Worm (Caenorhabditis elegans) whole organism, early embryonic: Measurements from ENCODE around the gene F22H10.6.

Source experiments
- B0310.2 ChIP-seq: sonication (generic microtip); optimal IDR thresholded peaks from 2 replicates; lab custom pipeline; 2016; ENCODE audit warnings: mild to moderate bottlenecking, missing genetic modification characterization, missing compliant biosample characterization
- F13C5.2 ChIP-seq: sonication (generic microtip); optimal IDR thresholded peaks from 2 replicates; lab custom pipeline; 2017; ENCODE audit warnings: mild to moderate bottlenecking, missing genetic modification characterization, inconsistent platforms, missing compliant biosample characterization
- aly-1 ChIP-seq: sonication (generic microtip); optimal IDR thresholded peaks from 2 replicates; lab custom pipeline; 2016; ENCODE audit warnings: missing genetic modification characterization, missing compliant biosample characterization
- ama-1 ChIP-seq: fragments of 150-350 bp; optimal IDR thresholded peaks from 2 replicates; lab custom pipeline; 2014
- ceh-13 ChIP-seq: fragments of 200-800 bp; sonication (Bioruptor generic); optimal IDR thresholded peaks from 2 replicates; lab custom pipeline; 2018; ENCODE audit warnings: mild to moderate bottlenecking, missing genetic modification characterization, missing compliant biosample characterization
- ceh-36 ChIP-seq: sonication (generic microtip); optimal IDR thresholded peaks from 2 replicates; lab custom pipeline; 2016; ENCODE audit warnings: missing genetic modification characterization, inconsistent platforms, missing compliant biosample characterization
- ets-7 ChIP-seq: sonication (generic microtip); optimal IDR thresholded peaks from 2 replicates; lab custom pipeline; 2016; ENCODE audit warnings: missing genotype, missing genetic modification characterization, missing compliant biosample characterization
- flt-1 ChIP-seq: fragments of 200-800 bp; sonication (Bioruptor generic); IDR thresholded peaks from 2 replicates; pipeline ENCODE4 v1.3.6; 2022; ENCODE audit warnings: missing genetic modification characterization, missing compliant biosample characterization
- hmbx-1 ChIP-seq: sonication (generic microtip); optimal IDR thresholded peaks from 2 replicates; lab custom pipeline; 2016; ENCODE audit warnings: mild to moderate bottlenecking, missing genetic modification characterization, missing compliant biosample characterization
- hmg-4 ChIP-seq: fragments of 200-800 bp; sonication (Bioruptor generic); optimal IDR thresholded peaks from 2 replicates; lab custom pipeline; 2018; ENCODE audit warnings: mild to moderate bottlenecking, missing genetic modification characterization, missing compliant biosample characterization
- hnd-1 ChIP-seq: sonication (generic microtip); optimal IDR thresholded peaks from 2 replicates; lab custom pipeline; 2016; ENCODE audit warnings: missing genetic modification characterization, missing compliant biosample characterization
- pes-1 ChIP-seq: fragments of 200-800 bp; sonication (Bioruptor generic); IDR thresholded peaks from 2 replicates; pipeline ENCODE4 v1.3.6; 2022; ENCODE audit warnings: missing genetic modification reagents, missing genetic modification characterization, missing compliant biosample characterization
- scrt-1 ChIP-seq: fragments of 200-800 bp; sonication (Bioruptor generic); IDR thresholded peaks from 2 replicates; pipeline ENCODE4 v1.3.6; 2022; ENCODE audit warnings: missing genetic modification characterization, missing compliant biosample characterization
- sea-1 ChIP-seq: fragments of 200-800 bp; sonication (Bioruptor generic); conservative IDR thresholded peaks from 2 replicates; pipeline ENCODE4 v1.3.6; 2022; ENCODE audit warnings: missing genetic modification characterization, missing compliant biosample characterization
- tbx-11 ChIP-seq: fragments of 200-800 bp; sonication (Bioruptor generic); IDR thresholded peaks from 2 replicates; pipeline ENCODE4 v1.3.6; 2022; ENCODE audit warnings: missing genetic modification characterization, missing compliant biosample characterization
- tbx-37 ChIP-seq: fragments of 200-800 bp; sonication (Bioruptor generic); conservative IDR thresholded peaks from 2 replicates; pipeline ENCODE4 v1.3.6; 2022; ENCODE audit warnings: missing genetic modification reagents, missing genetic modification characterization, missing compliant biosample characterization
- tra-4 ChIP-seq: sonication (generic microtip); optimal IDR thresholded peaks from 2 replicates; lab custom pipeline; 2017; ENCODE audit warnings: missing genetic modification characterization, missing compliant biosample characterization

F22H10.6 gene

DNA sequence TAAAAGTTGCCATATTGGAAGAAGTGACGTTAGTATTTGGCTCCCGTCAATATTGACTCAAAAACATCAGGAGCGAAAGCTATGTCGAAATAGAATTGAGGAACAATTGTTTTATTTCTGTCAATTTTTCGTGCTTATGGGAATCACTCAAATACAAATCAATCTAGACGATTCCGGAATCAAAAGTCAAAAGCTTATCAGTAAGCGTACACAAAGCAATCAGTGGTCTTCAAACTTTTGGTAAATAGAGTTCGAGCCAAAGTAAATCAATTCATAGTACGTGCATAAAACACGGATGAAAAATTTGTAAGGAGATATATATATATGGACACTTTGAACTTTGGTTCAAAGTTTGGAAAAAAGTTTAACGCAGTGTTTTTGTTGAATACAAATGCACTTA is 13.0 kb downstream of the F22H10.6 start:
- no peak for TF ChIP-seq hmg-4
- TF ChIP-seq pes-1 (GFP tag; lab: Robert Waterston, UW): no peak
- no peak for TF ChIP-seq ama-1 (lab: Kevin White, UChicago)
- no peak for TF ChIP-seq tbx-11 (GFP tag; lab: Robert Waterston, UW)
- no peak for TF ChIP-seq ceh-13 (GFP tag; lab: Kevin White, UChicago)
- TF ChIP-seq ceh-36 (tag; lab: Kevin White, UChicago): no peak
- no peak for TF ChIP-seq sea-1 (GFP tag; lab: Robert Waterston, UW)
- TF ChIP-seq tbx-37 (GFP tag; lab: Robert Waterston, UW): no peak
- TF ChIP-seq tra-4: no peak
- TF ChIP-seq aly-1 (tag; lab: Kevin White, UChicago): no peak

DNA sequence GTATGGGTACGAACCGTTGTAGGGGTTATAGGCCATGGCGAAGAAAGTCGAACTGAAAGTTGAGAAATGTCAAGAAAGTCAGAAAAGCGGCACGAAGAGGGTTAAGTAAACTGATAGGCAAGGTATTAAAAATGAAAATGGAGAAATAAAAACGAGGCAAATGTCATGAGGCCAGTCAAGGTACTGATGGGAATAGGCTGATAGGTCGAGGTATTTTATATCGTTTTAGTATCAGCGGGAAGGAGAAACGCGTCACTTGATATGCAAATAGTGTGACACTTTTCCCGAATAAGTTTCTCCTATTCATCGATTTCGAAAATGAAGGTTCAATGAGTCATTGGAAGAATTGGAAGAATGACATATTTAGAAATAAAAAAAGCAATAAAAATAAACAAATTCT is 13.5 kb downstream of the F22H10.6 start, which contains the start of gene F22H10.3:
TSS of gene F22H10.3 (minus strand) at position 36 of the 400 bp plus-strand sequence.
- TF ChIP-seq ets-7 (tag; lab: Kevin White, UChicago): no peak
- TF ChIP-seq B0310.2 (tag; lab: Kevin White, UChicago): no peak
- TF ChIP-seq tra-4: no peak

ce11 chrX:16675712-16676111 is 15.4 kb downstream of the F22H10.6 start:
- no peak for TF ChIP-seq tbx-11 (GFP tag; lab: Robert Waterston, UW)

- TF ChIP-seq scrt-1 (GFP tag; lab: Robert Waterston, UW) (no peak), tbx-37 (GFP tag; lab: Robert Waterston, UW) (no peak), ceh-13 (GFP tag; lab: Kevin White, UChicago) (no peak), tra-4 (no peak), B0310.2 (tag; lab: Kevin White, UChicago) (no peak), aly-1 (tag; lab: Kevin White, UChicago) (no peak), ets-7 (tag; lab: Kevin White, UChicago) (no peak), hmbx-1 (no peak), tbx-11 (GFP tag; lab: Robert Waterston, UW) (no peak), ama-1 (lab: Kevin White, UChicago) (no peak), sea-1 (GFP tag; lab: Robert Waterston, UW) (no peak), hnd-1 (no peak), hmg-4 (no peak), flt-1 (GFP tag; lab: Robert Waterston, UW) (no peak)
These were observed 16.5 kb downstream of the F22H10.6 start, which contains the start of gene tag-343 for ce11 chrX:16674632-16675031. TSS of gene tag-343 (minus strand) at chrX:16674732.

DNA sequence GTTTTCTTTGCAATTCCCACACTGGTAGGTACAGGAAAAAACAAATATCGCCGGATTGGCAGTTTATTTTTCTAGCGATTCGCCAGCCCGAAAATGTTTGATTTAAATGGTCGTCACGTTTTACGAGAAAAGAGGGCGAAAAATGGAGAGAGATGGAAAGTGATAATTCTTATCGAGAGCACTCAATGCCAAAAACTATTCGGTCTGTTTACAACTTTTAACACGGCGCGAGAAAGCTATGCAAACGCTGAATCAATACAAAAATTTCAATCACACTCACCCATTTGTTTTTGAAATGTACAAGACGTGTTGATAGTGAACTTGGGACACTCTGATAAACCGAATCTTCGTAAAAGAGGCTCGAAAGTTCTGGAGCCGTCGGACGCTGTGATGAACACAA is 18.5 kb downstream of the F22H10.6 start:
- TF ChIP-seq hmg-4: no peak

ce11 chrX:16671234-16671633 is 19.9 kb downstream of the F22H10.6 start:
- TF ChIP-seq aly-1 (tag; lab: Kevin White, UChicago): no peak
- TF ChIP-seq scrt-1 (GFP tag; lab: Robert Waterston, UW): no peak
- TF ChIP-seq tra-4: no peak
- TF ChIP-seq pes-1 (GFP tag; lab: Robert Waterston, UW): no peak
- no peak for TF ChIP-seq hmg-4
- TF ChIP-seq ceh-13 (GFP tag; lab: Kevin White, UChicago): no peak
- TF ChIP-seq flt-1 (GFP tag; lab: Robert Waterston, UW): no peak
- no peak for TF ChIP-seq ama-1 (lab: Kevin White, UChicago)
- TF ChIP-seq B0310.2 (tag; lab: Kevin White, UChicago): no peak
- TF ChIP-seq sea-1 (GFP tag; lab: Robert Waterston, UW): no peak
- TF ChIP-seq hmbx-1: no peak
- no peak for TF ChIP-seq ceh-36 (tag; lab: Kevin White, UChicago)
- no peak for TF ChIP-seq tbx-37 (GFP tag; lab: Robert Waterston, UW)

- TF ChIP-seq hmg-4 (no peak), ceh-13 (GFP tag; lab: Kevin White, UChicago) (no peak), B0310.2 (tag; lab: Kevin White, UChicago) (no peak), ama-1 (lab: Kevin White, UChicago) (no peak), F13C5.2 (tag; lab: Kevin White, UChicago) (no peak), tra-4 (no peak), ceh-36 (tag; lab: Kevin White, UChicago) (no peak), tbx-37 (GFP tag; lab: Robert Waterston, UW) (no peak), hnd-1 (no peak), flt-1 (GFP tag; lab: Robert Waterston, UW) (no peak), sea-1 (GFP tag; lab: Robert Waterston, UW) (no peak), scrt-1 (GFP tag; lab: Robert Waterston, UW) (no peak)
These were observed 22.0 kb downstream of the F22H10.6 start for ce11 chrX:16669106-16669505.

- TF ChIP-seq hmg-4: no peak
- TF ChIP-seq pes-1 (GFP tag; lab: Robert Waterston, UW): no peak
- TF ChIP-seq ceh-36 (tag; lab: Kevin White, UChicago): no peak
- TF ChIP-seq flt-1 (GFP tag; lab: Robert Waterston, UW): no peak
- TF ChIP-seq tbx-37 (GFP tag; lab: Robert Waterston, UW): no peak
These were observed 23.6 kb downstream of the F22H10.6 start for ce11 chrX:16667515-16667914.

DNA sequence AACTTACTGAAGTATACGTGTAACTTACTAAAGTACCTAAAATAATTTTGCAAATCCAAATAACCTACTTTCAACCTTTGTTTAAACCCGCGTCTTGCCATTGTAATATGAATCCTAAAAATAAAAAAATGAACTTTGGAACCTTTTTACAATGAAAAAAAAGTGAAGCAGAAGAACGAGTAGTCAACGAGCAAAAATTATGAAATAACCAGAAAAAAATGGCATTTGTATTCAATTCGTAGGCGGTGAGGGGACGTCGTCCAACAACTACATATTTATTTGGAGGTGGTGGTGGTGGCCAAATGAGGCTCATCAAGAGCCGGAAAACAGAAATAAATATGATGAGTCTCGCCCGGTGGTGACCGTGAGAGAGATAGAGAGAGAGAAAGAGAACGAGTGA is 28.4 kb downstream of the F22H10.6 start, which contains the start of gene F43B10.1:
TSS of gene F43B10.1 (minus strand) at position 101 of the 400 bp plus-strand sequence.
- TF ChIP-seq hmg-4: no peak
- TF ChIP-seq tbx-37 (GFP tag; lab: Robert Waterston, UW): no peak; the same call in 1 of the 2 replicates
- TF ChIP-seq ets-7 (tag; lab: Kevin White, UChicago): no peak
- TF ChIP-seq ama-1 (lab: Kevin White, UChicago): no peak
